Fruit fly (Drosophila melanogaster): ENCODE results near the gene CG31676.

CG31676 gene

DNA sequence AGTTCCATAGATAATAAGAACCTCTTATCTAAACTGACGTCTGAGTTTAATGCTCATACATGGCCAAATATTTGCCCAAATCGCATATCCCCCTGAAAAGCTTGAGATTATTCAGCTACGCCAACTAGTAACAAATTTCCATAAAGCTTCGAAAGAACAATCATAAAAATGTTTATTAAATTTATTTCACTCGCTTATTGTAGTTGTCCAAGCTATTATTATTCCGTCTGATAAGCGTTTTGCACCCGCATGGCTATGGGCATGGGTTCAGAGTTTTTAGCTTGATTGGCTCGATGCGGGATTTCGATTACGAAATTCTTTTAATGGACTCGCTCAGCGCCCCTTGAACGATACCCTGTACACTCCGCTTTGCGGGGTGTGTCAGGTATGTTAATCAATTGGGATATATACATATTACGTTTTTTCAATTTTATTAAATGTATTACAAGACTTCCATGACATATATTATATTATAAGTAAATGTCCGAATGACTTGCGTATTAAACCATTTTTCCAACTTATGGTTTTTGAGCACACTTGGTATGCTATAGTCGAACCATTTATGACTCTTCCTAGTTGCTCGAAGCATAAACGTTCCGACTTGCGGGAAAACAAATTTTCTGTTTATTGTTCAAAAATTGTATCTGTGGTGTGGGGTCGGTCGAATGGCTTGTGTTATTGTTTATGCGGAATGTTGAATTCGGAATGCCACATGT, 34.8 kb upstream of the CG31676 start (continued):
- TF ChIP-seq Ada2b (GFP tag; IDR thresholded peaks at IDR 0.05) (peak; percentile 94), tx (GFP tag; optimal IDR thresholded peaks at IDR 0.05) (peak; percentile 76), CG9817 (tag; optimal IDR thresholded peaks at IDR 0.05) (peak; percentile 92), Ets97D (GFP tag; optimal IDR thresholded peaks at IDR 0.05) (peak; percentile 48), Dfd (GFP tag; optimal IDR thresholded peaks at IDR 0.05) (no peak), slp2 (GFP tag; optimal IDR thresholded peaks at IDR 0.05) (peak; percentile 73), CG3163 (GFP tag; optimal IDR thresholded peaks at IDR 0.05) (peak; percentile 7), corto (GFP tag; optimal IDR thresholded peaks at IDR 0.05) (peak; percentile 11), D19A (tag; optimal IDR thresholded peaks at IDR 0.05) (peak; percentile 92), CG32767 (GFP tag; IDR thresholded peaks at IDR 0.05) (peak; percentile 95), CG6254 (GFP tag; optimal IDR thresholded peaks at IDR 0.05) (peak; percentile 88), CG5180 (GFP tag; optimal IDR thresholded peaks at IDR 0.05) (peak; percentile 86), Blimp-1 (GFP tag; optimal IDR thresholded peaks at IDR 0.05) (peak; percentile 94), pan (optimal IDR thresholded peaks at IDR 0.05) (no peak), pan (GFP tag; optimal IDR thresholded peaks at IDR 0.05 in 1 of 2, IDR thresholded peaks at IDR 0.05 in 1 of 2) (peak in 1 of 2 experiments; percentile 96), CG7987 (GFP tag; optimal IDR thresholded peaks at IDR 0.05) (peak; percentile 88), Dip2 (GFP tag; IDR thresholded peaks at IDR 0.05) (peak; percentile 61), Oaz (GFP tag; IDR thresholded peaks at IDR 0.05) (peak; percentile 90), gsb (GFP tag; IDR thresholded peaks at IDR 0.05) (peak; percentile 95), CG18619 (GFP tag; optimal IDR thresholded peaks at IDR 0.05) (peak; percentile 95), BEAF-32 (GFP tag; optimal IDR thresholded peaks at IDR 0.05) (peak; percentile 7), CG12942 (GFP tag; optimal IDR thresholded peaks at IDR 0.05) (peak; percentile 94), CG16863 (GFP tag; optimal IDR thresholded peaks at IDR 0.05) (peak; percentile 80), Fer3 (tag; optimal IDR thresholded peaks at IDR 0.05) (peak; percentile 97), crp (GFP tag; optimal IDR thresholded peaks at IDR 0.05) (peak in 1 of 2 experiments; percentile 55), CG10543 (GFP tag; optimal IDR thresholded peaks at IDR 0.05) (peak; percentile 97), Hmx (GFP tag; optimal IDR thresholded peaks at IDR 0.05) (no peak), CG14050 (GFP tag; IDR thresholded peaks at IDR 0.05) (peak; percentile 94), her (GFP tag; optimal IDR thresholded peaks at IDR 0.05) (peak; percentile 19), salm (tag; optimal IDR thresholded peaks at IDR 0.05) (peak; percentile 92), B-H1 (GFP tag; IDR thresholded peaks at IDR 0.05) (peak; percentile 91), CG10979 (tag; optimal IDR thresholded peaks at IDR 0.05) (peak; percentile 94), chif (GFP tag; optimal IDR thresholded peaks at IDR 0.05) (peak; percentile 83 to 84), cato (GFP tag; optimal IDR thresholded peaks at IDR 0.05; ENCODE audit: borderline replicate concordance) (peak; percentile 84), Hr51 (GFP tag; optimal IDR thresholded peaks at IDR 0.05) (peak; percentile 76 to 97), CG9727 (GFP tag; optimal IDR thresholded peaks at IDR 0.05) (peak; percentile 96), Stat92E (GFP tag; optimal IDR thresholded peaks at IDR 0.05) (peak in 1 of 3 experiments; percentile 87), fru (optimal IDR thresholded peaks at IDR 0.05) (no peak), CG14965 (GFP tag; optimal IDR thresholded peaks at IDR 0.05; ENCODE audit: borderline replicate concordance) (peak; percentile 19), CG13624 (GFP tag; optimal IDR thresholded peaks at IDR 0.05) (peak; percentile 66), zen (tag; optimal IDR thresholded peaks at IDR 0.05) (peak; percentile 86), fu2 (GFP tag; optimal IDR thresholded peaks at IDR 0.05) (peak; percentile 80), gsb-n (tag; optimal IDR thresholded peaks at IDR 0.05) (peak; percentile 94), chinmo (GFP tag; IDR thresholded peaks at IDR 0.05; ENCODE audit: partially characterized antibody) (peak; percentile 80; the same call in 3 of the 4 replicates), ind (GFP tag; optimal IDR thresholded peaks at IDR 0.05) (peak; percentile 94), gro (GFP tag; optimal IDR thresholded peaks at IDR 0.05) (peak; percentile 51), Spps (tag; optimal IDR thresholded peaks at IDR 0.05) (peak; percentile 92), sr (GFP tag; IDR thresholded peaks at IDR 0.05) (peak; percentile 71; the same call in 2 of the 3 replicates)

Measured in whole organism, embryonic.